Fruit fly (Drosophila melanogaster) whole organism, adult: ENCODE measurements around the gene Theg.

Source experiments
- CG14711 ChIP-seq: fragments of 200-800 bp; sonication (Bioruptor generic); optimal IDR thresholded peaks from 2 replicates; lab custom pipeline; 2018; ENCODE audit warnings: missing biosample characterization, mild to moderate bottlenecking, missing genetic modification characterization, moderate library complexity
- CG7045 ChIP-seq: fragments of 200-800 bp; sonication (Bioruptor generic); optimal IDR thresholded peaks from 2 replicates; lab custom pipeline; 2017; ENCODE audit warnings: missing biosample characterization, mild to moderate bottlenecking, missing genetic modification characterization
- Crg-1 ChIP-seq: fragments of 200-800 bp; sonication (Bioruptor generic); optimal IDR thresholded peaks from 2 replicates; lab custom pipeline; 2016; ENCODE audit warnings: missing biosample characterization, missing genetic modification characterization

DNA sequence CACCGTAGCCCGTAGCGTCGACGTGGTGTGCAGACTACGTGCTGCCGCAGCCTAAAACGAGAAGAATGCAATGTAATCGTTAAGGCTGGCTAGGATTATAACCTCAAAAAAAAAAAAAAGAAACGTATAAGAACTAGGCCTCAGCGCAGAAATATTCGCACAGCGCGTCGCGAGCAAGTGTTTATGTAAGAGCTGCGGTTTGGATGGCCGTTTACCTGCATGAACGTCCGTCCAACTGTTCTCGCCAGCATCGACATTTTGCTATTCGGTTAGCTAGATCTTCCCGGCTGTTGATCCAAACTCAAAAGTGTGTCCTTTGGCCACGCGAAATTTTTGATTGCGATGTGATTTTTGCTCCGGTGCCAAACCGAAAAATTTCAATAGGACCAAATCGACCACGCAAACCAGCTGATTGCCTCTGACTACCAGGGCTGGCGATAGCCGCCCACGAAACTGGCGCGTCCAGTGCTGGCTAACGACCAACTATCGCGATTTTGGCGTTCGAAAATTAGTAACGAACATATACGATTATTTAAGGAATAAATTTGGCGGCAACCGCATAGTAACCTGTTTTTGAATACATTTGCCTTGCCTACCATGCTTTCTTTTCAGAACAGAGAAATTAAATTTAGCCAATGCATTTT is 4.4 kb downstream of the Theg start, which contains the start of gene Idh3b:
- TF ChIP-seq CG7045 (GFP tag; lab: Kevin White, UChicago) (peak; percentile 57), Crg-1 (GFP tag; lab: Kevin White, UChicago) (peak; percentile 82), CG14711 (tag; lab: Kevin White, UChicago) (no peak)
